Worm (Caenorhabditis elegans) whole organism, L1 larva: Measurements from ENCODE around the gene nhr-119.

Experiments used
- elt-3 ChIP-seq, 6 experiments: fragments of 150-350 bp in 1 of 6; sonication (generic microtip); optimal IDR thresholded peaks; 2 replicates each; lab custom pipeline; 2017 to 2018; ENCODE audit warnings: missing biosample characterization in 6 of 6, missing genetic modification characterization in 6 of 6, inconsistent platforms in 1 of 6
- fos-1 ChIP-seq: fragments of 150-350 bp; optimal IDR thresholded peaks from 2 replicates; lab custom pipeline; 2014; ENCODE audit warnings: missing biosample characterization, missing genetic modification characterization
- lin-13 ChIP-seq: fragments of 150-350 bp; optimal IDR thresholded peaks from 2 replicates; lab custom pipeline; 2014; ENCODE audit warnings: missing biosample characterization, missing genetic modification reagents, missing genetic modification characterization
- nhr-11 ChIP-seq: fragments of 150-350 bp; optimal IDR thresholded peaks from 2 replicates; lab custom pipeline; 2014; ENCODE audit warnings: missing biosample characterization, missing genetic modification characterization
- nhr-237 ChIP-seq: fragments of 150-350 bp; optimal IDR thresholded peaks from 2 replicates; lab custom pipeline; 2014; ENCODE audit warnings: missing biosample characterization, missing genetic modification characterization
- tbx-2 ChIP-seq: sonication (generic microtip); optimal IDR thresholded peaks from 2 replicates; lab custom pipeline; 2016; ENCODE audit warnings: missing genetic modification characterization, missing compliant biosample characterization
- ztf-4 ChIP-seq: fragments of 150-350 bp; optimal IDR thresholded peaks from 2 replicates; lab custom pipeline; 2014; ENCODE audit warnings: missing biosample characterization, missing genetic modification characterization

ce11 chrII:2757954-2758353 lies 42.4 kb downstream of the nhr-119 start, which contains the start of gene F29A7.8:
- TF ChIP-seq nhr-11 (tag; lab: Kevin White, UChicago) (no peak), fos-1 (no peak), tbx-2 (no peak), ztf-4 (tag; lab: Kevin White, UChicago) (no peak), elt-3 (tag; optimal IDR thresholded peaks at IDR 0.05; lab: Kevin White, UChicago) (no peak), nhr-237 (tag; lab: Kevin White, UChicago) (no peak), lin-13 (GFP tag; lab: Kevin White, UChicago) (no peak)
